Worm (Caenorhabditis elegans) whole organism, midembryonic: ENCODE results near the gene C01G6.9.

Experiments used
- T22C8.4 ChIP-seq: fragments of 200-800 bp; sonication (Bioruptor generic); IDR thresholded peaks from 2 replicates; pipeline ENCODE4 v1.3.6; 2022; ENCODE audit warnings: missing genetic modification characterization, missing compliant biosample characterization
- cog-1 ChIP-seq: sonication (generic microtip); optimal IDR thresholded peaks from 2 replicates; lab custom pipeline; 2016; ENCODE audit warnings: missing genetic modification characterization, missing compliant biosample characterization
- flt-1 ChIP-seq: fragments of 200-800 bp; sonication (Bioruptor generic); IDR thresholded peaks from 2 replicates; pipeline ENCODE4 v1.3.6; 2022; ENCODE audit warnings: missing genetic modification characterization, missing compliant biosample characterization
- klf-2 ChIP-seq: fragments of 200-800 bp; sonication (Bioruptor generic); conservative IDR thresholded peaks from 2 replicates; pipeline ENCODE4 v1.3.6; 2022; ENCODE audit warnings: missing genetic modification reagents, missing genetic modification characterization, missing compliant biosample characterization
- med-1 ChIP-seq: sonication (generic microtip); optimal IDR thresholded peaks from 2 replicates; lab custom pipeline; 2017; ENCODE audit warnings: missing genetic modification characterization, mild to moderate bottlenecking, missing compliant biosample characterization, antibody characterized with exemption, missing genetic modification reagents; ENCODE audit not compliant: insufficient read depth
- ref-1 ChIP-seq: fragments of 200-800 bp; sonication (Bioruptor generic); conservative IDR thresholded peaks from 2 replicates; pipeline ENCODE4 v1.3.6; 2022; ENCODE audit warnings: missing genetic modification reagents, missing genetic modification characterization, missing compliant biosample characterization
- tab-1 ChIP-seq: fragments of 200-800 bp; sonication (Bioruptor generic); IDR thresholded peaks from 2 replicates; pipeline ENCODE4 v1.3.6; 2022; ENCODE audit warnings: missing genetic modification characterization, missing compliant biosample characterization
- ztf-23 ChIP-seq: fragments of 200-800 bp; sonication (Bioruptor generic); IDR thresholded peaks from 2 replicates; pipeline ENCODE4 v1.3.6; 2022; ENCODE audit warnings: missing genetic modification reagents, missing genetic modification characterization, missing compliant biosample characterization
- ztf-29 ChIP-seq: fragments of 200-800 bp; sonication (Bioruptor generic); IDR thresholded peaks from 2 replicates; pipeline ENCODE4 v1.3.6; 2022; ENCODE audit warnings: missing genetic modification reagents, missing genetic modification characterization, missing compliant biosample characterization

Gene C01G6.9

ce11 chrII:9289127-9289526 is 6.5 kb downstream of the C01G6.9 start:
- no peak for TF ChIP-seq ztf-29 (GFP tag; lab: Robert Waterston, UW)
- no peak for TF ChIP-seq T22C8.4 (GFP tag; lab: Robert Waterston, UW)
- TF ChIP-seq med-1: no peak

DNA sequence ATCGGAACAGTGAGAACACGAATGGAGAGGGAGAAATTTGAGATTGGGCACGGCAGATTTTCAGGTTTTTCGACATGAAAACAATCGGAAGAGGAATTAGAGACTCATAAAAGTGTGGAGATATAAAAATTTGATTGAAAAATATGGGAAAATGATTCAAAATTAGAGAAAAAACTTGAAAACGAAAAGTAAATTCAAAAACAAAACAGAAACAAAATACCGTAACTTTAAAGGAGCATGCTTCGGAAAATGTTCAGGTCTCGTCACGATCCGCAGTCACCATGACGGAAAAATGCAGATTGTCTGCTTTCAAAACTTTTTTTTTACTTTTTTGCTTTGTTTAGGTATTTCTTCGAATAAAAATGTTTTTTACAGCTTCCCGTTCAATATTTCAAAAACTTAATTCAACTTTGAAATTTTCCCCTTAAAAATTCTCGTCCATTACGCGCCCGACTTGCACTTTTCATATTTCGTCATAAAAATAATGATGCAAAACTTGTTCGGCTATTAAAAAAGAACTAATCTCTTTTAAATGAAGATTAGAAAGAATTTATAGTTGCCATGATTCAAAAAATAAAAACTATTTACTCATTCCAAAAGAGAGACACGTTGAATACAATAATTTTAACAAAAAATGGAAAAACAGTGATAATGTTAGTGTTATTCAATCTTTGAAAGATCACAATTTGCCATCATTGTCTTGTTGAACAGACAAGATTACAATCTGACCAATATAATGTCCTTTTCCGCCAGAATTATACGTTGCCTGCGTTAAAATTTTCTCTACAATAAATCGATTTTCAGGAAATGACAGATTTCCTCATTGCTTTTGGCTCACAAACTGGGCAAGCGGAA is 10.2 kb downstream of the C01G6.9 start, which contains the start of gene mtrr-1:
Gene mtrr-1 (plus strand): TSS at position 805 of the 855 bp plus-strand sequence.
- no peak for TF ChIP-seq ztf-29 (GFP tag; lab: Robert Waterston, UW)
- TF ChIP-seq med-1: no peak
- no peak for TF ChIP-seq ref-1
- TF ChIP-seq flt-1: peak; percentile 29; the same call in 1 of the 2 replicates
- TF ChIP-seq tab-1 (GFP tag; lab: Robert Waterston, UW): no peak
- no peak for TF ChIP-seq klf-2 (GFP tag; lab: Robert Waterston, UW)

ce11 chrII:9284358-9285170 is 11.1 kb downstream of the C01G6.9 start:
- TF ChIP-seq ref-1 (no peak), cog-1 (tag; lab: Kevin White, UChicago) (no peak), ztf-29 (GFP tag; lab: Robert Waterston, UW) (no peak), med-1 (no peak), tab-1 (GFP tag; lab: Robert Waterston, UW) (no peak), flt-1 (no peak), ztf-23 (GFP tag; lab: Robert Waterston, UW) (no peak), klf-2 (GFP tag; lab: Robert Waterston, UW) (no peak), T22C8.4 (GFP tag; lab: Robert Waterston, UW) (no peak)

DNA sequence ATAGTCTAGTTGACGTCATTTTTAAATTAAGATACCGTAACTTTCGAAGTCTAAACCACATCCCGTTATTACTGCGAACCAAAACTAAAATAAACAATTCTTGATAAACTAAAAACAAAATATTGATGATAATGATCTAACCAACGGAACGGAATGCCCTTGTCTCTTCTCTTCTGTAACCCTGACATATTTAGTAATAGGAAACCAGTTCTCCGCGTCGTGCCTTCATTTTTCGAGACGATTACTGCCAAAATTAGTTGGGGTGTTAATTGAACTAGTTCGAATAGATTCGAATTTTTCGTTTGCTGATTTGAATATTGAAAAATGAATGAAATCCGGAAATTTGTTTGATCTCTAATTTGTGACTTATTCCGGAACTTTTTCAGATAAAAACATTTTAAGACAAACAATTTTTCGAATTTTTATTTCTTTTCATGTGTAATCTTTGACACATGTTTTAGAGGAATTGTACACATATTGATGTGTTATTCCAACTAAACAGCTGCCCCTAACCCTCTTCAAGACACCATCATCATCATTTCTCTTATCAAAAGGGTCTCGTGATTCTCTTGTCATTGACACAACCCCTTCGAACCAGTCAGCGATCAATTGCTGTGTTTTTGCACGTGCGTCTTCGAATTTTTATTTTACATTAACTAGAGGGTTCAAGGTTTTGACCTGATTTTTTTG is 11.8 kb downstream of the C01G6.9 start:
- TF ChIP-seq ztf-29 (GFP tag; lab: Robert Waterston, UW) (no peak), tab-1 (GFP tag; lab: Robert Waterston, UW) (no peak), T22C8.4 (GFP tag; lab: Robert Waterston, UW) (no peak), ref-1 (no peak), ztf-23 (GFP tag; lab: Robert Waterston, UW) (no peak), klf-2 (GFP tag; lab: Robert Waterston, UW) (no peak), med-1 (no peak), flt-1 (no peak), cog-1 (tag; lab: Kevin White, UChicago) (no peak)

DNA sequence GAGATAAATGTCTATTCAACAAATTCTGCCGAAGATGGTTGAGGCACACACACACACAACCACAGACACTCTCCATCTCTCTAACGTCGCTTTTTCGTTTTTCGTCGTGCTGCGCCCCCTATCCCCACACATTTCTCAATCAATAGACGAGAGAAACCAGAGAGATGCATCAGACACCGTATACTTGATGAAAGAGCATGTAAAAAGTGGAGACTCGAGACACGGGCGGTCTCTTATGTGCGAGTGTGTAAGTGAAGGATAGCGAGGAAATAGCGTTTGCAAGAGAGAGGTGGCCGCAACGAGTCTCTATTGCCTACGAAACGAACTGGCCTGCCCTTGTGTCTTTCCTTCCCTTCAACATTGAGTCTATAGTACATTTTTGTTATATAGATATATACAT is 12.8 kb downstream of the C01G6.9 start:
- TF ChIP-seq ztf-29 (GFP tag; lab: Robert Waterston, UW) (no peak), klf-2 (GFP tag; lab: Robert Waterston, UW) (no peak), med-1 (no peak), T22C8.4 (GFP tag; lab: Robert Waterston, UW) (peak; percentile 90), ref-1 (no peak), cog-1 (tag; lab: Kevin White, UChicago) (peak; percentile 79), flt-1 (peak; percentile 66; the same call in 1 of the 2 replicates), ztf-23 (GFP tag; lab: Robert Waterston, UW) (peak; percentile 58; the same call in 1 of the 2 replicates), tab-1 (GFP tag; lab: Robert Waterston, UW) (no peak)

DNA sequence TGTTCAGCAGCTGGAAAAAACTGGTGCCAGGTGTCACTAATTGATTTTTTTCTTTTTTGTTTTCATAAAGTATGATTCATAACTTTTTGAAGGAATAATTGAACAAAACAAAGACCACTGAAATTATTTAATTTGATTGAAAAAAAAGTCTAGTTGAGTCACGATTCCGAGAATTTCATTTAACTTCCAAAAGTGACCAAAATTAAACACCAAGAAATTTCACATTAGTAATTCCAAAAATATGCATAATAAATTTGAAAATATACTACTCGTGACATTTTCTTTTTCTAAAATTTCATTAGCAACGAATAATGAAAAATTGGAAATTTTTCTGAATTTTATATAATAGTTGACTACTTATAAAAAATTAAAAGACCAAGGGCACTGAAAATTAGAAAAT is 13.6 kb downstream of the C01G6.9 start:
- no peak for TF ChIP-seq ztf-23 (GFP tag; lab: Robert Waterston, UW)
- TF ChIP-seq med-1: no peak
- no peak for TF ChIP-seq flt-1
- TF ChIP-seq T22C8.4 (GFP tag; lab: Robert Waterston, UW): no peak
- no peak for TF ChIP-seq ztf-29 (GFP tag; lab: Robert Waterston, UW)
- TF ChIP-seq ref-1: no peak
- no peak for TF ChIP-seq tab-1 (GFP tag; lab: Robert Waterston, UW)
- TF ChIP-seq klf-2 (GFP tag; lab: Robert Waterston, UW): no peak
- TF ChIP-seq cog-1 (tag; lab: Kevin White, UChicago): no peak

DNA sequence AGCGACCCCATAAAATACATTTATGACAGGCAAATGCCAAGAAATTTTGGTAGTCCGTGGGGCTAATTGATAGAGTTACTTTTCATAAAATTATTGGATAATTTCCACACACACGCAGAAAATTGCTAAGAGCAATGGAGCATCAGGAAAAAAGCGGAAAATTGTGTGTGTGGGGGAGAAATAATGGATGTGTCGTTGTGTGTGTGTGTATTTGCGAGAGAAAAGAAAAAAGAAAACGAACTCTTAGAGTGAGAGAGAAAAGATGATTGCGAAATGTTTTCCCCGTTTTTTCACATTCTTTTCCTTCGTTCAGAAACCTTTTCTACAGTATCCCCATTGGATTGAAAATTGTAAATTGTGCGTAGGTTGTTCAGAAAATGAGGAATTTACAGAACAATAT is 14.0 kb downstream of the C01G6.9 start:
- TF ChIP-seq cog-1 (tag; lab: Kevin White, UChicago) (no peak), med-1 (no peak), ztf-23 (GFP tag; lab: Robert Waterston, UW) (no peak), klf-2 (GFP tag; lab: Robert Waterston, UW) (no peak), ref-1 (no peak), T22C8.4 (GFP tag; lab: Robert Waterston, UW) (no peak), flt-1 (no peak), tab-1 (GFP tag; lab: Robert Waterston, UW) (no peak), ztf-29 (GFP tag; lab: Robert Waterston, UW) (no peak)

ce11 chrII:9280846-9281245 is 14.8 kb downstream of the C01G6.9 start:
- TF ChIP-seq tab-1 (GFP tag; lab: Robert Waterston, UW) (no peak), ztf-23 (GFP tag; lab: Robert Waterston, UW) (no peak), T22C8.4 (GFP tag; lab: Robert Waterston, UW) (no peak), ref-1 (no peak), med-1 (no peak), cog-1 (tag; lab: Kevin White, UChicago) (no peak), flt-1 (no peak), klf-2 (GFP tag; lab: Robert Waterston, UW) (no peak), ztf-29 (GFP tag; lab: Robert Waterston, UW) (no peak)
